Worm (Caenorhabditis elegans) whole organism, late embryonic: Measurements from ENCODE around the gene chpf-2.

Experiments
- C08G9.2 ChIP-seq: sonication (generic microtip); optimal IDR thresholded peaks from 2 replicates; lab custom pipeline; 2016; ENCODE audit warnings: mild to moderate bottlenecking, missing genetic modification characterization, moderate library complexity, missing compliant biosample characterization
- F13H6.1 ChIP-seq: sonication (generic microtip); optimal IDR thresholded peaks from 2 replicates; lab custom pipeline; 2016; ENCODE audit warnings: missing genetic modification characterization, missing compliant biosample characterization
- K02D7.2 ChIP-seq: sonication (generic microtip); optimal IDR thresholded peaks from 2 replicates; lab custom pipeline; 2017; ENCODE audit warnings: mild to moderate bottlenecking, missing genetic modification characterization, missing compliant biosample characterization
- K09A11.1 ChIP-seq: sonication (generic microtip); optimal IDR thresholded peaks from 2 replicates; lab custom pipeline; 2017; ENCODE audit warnings: antibody characterized with exemption, mild to moderate bottlenecking, missing genetic modification characterization, missing compliant biosample characterization; ENCODE audit not compliant: insufficient read depth
- T23F11.4 ChIP-seq: fragments of 200-800 bp; sonication (Bioruptor generic); optimal IDR thresholded peaks from 2 replicates; lab custom pipeline; 2018; ENCODE audit warnings: mild to moderate bottlenecking, missing genetic modification characterization, missing compliant biosample characterization
- ama-1 ChIP-seq: fragments of 150-350 bp; optimal IDR thresholded peaks from 2 replicates; lab custom pipeline; 2014
- ceh-14 ChIP-seq: sonication (generic microtip); optimal IDR thresholded peaks from 2 replicates; lab custom pipeline; 2016; ENCODE audit warnings: missing genotype, missing genetic modification characterization, missing compliant biosample characterization
- ceh-18 ChIP-seq: sonication (generic microtip); optimal IDR thresholded peaks from 2 replicates; lab custom pipeline; 2016; ENCODE audit warnings: missing genetic modification characterization, missing compliant biosample characterization
- ceh-19 ChIP-seq: fragments of 200-800 bp; sonication (Bioruptor generic); optimal IDR thresholded peaks from 2 replicates; lab custom pipeline; 2018; ENCODE audit warnings: mild to moderate bottlenecking, missing genetic modification characterization, missing compliant biosample characterization
- ceh-22 ChIP-seq: sonication (generic microtip); optimal IDR thresholded peaks from 2 replicates; lab custom pipeline; 2017; ENCODE audit warnings: missing biosample characterization, missing genetic modification characterization
- ceh-48 ChIP-seq: sonication (generic microtip); optimal IDR thresholded peaks from 2 replicates; lab custom pipeline; 2016; ENCODE audit warnings: missing genetic modification characterization, inconsistent platforms, missing compliant biosample characterization
- ceh-6 ChIP-seq: fragments of 200-800 bp; sonication (Bioruptor generic); optimal IDR thresholded peaks from 2 replicates; lab custom pipeline; 2018; ENCODE audit warnings: mild to moderate bottlenecking, missing genetic modification characterization, missing compliant biosample characterization
- ceh-9 ChIP-seq: sonication (generic microtip); optimal IDR thresholded peaks from 2 replicates; lab custom pipeline; 2016; ENCODE audit warnings: mild to moderate bottlenecking, missing genetic modification characterization, inconsistent platforms, missing compliant biosample characterization
- che-1 ChIP-seq: sonication (generic microtip); optimal IDR thresholded peaks from 2 replicates; lab custom pipeline; 2016; ENCODE audit warnings: mild to moderate bottlenecking, missing genetic modification characterization, missing compliant biosample characterization
- elt-2 ChIP-seq: sonication (generic microtip); optimal IDR thresholded peaks from 2 replicates; lab custom pipeline; 2016; ENCODE audit warnings: missing genetic modification reagents, missing genetic modification characterization, missing compliant biosample characterization
- elt-4 ChIP-seq: sonication (generic microtip); optimal IDR thresholded peaks from 2 replicates; lab custom pipeline; 2016; ENCODE audit warnings: missing genetic modification characterization, missing compliant biosample characterization
- ets-4 ChIP-seq: sonication (generic microtip); optimal IDR thresholded peaks from 2 replicates; lab custom pipeline; 2016; ENCODE audit warnings: missing genetic modification characterization, missing compliant biosample characterization
- fax-1 ChIP-seq: sonication (generic microtip); optimal IDR thresholded peaks from 2 replicates; lab custom pipeline; 2016; ENCODE audit warnings: missing genotype, missing genetic modification characterization, missing compliant biosample characterization
- hlh-15 ChIP-seq: sonication (generic microtip); optimal IDR thresholded peaks from 2 replicates; lab custom pipeline; 2016; ENCODE audit warnings: missing genetic modification characterization, missing compliant biosample characterization
- hlh-8 ChIP-seq: sonication (generic microtip); optimal IDR thresholded peaks from 2 replicates; lab custom pipeline; 2016; ENCODE audit warnings: missing genotype, missing genetic modification characterization, missing compliant biosample characterization
- lin-11 ChIP-seq: fragments of 200-800 bp; sonication (Bioruptor generic); optimal IDR thresholded peaks from 2 replicates; lab custom pipeline; 2018; ENCODE audit warnings: mild to moderate bottlenecking, missing genetic modification characterization, missing compliant biosample characterization
- madf-2 ChIP-seq: sonication (generic microtip); optimal IDR thresholded peaks from 2 replicates; lab custom pipeline; 2017; ENCODE audit warnings: missing genetic modification characterization, missing compliant biosample characterization
- nfya-1 ChIP-seq: sonication (generic microtip); optimal IDR thresholded peaks from 2 replicates; lab custom pipeline; 2017; ENCODE audit warnings: missing genetic modification characterization, mild to moderate bottlenecking, missing compliant biosample characterization, antibody characterized with exemption, moderate library complexity
- nhr-232 ChIP-seq: sonication (generic microtip); optimal IDR thresholded peaks from 2 replicates; lab custom pipeline; 2016; ENCODE audit warnings: missing genetic modification characterization, missing compliant biosample characterization
- npax-4 ChIP-seq: sonication (generic microtip); optimal IDR thresholded peaks from 2 replicates; lab custom pipeline; 2016; ENCODE audit warnings: missing genetic modification characterization, missing compliant biosample characterization
- odd-2 ChIP-seq: sonication (generic microtip); optimal IDR thresholded peaks from 2 replicates; lab custom pipeline; 2017; ENCODE audit warnings: antibody characterized with exemption, mild to moderate bottlenecking, missing genetic modification characterization, missing compliant biosample characterization
- pag-3 ChIP-seq: sonication (generic microtip); optimal IDR thresholded peaks from 2 replicates; lab custom pipeline; 2016; ENCODE audit warnings: missing compliant biosample characterization, missing genetic modification characterization, borderline replicate concordance
- pax-1 ChIP-seq: fragments of 150-350 bp; optimal IDR thresholded peaks from 2 replicates; lab custom pipeline; 2014; ENCODE audit warnings: missing biosample characterization, missing genetic modification characterization
- pqm-1 ChIP-seq: sonication (generic microtip); optimal IDR thresholded peaks from 2 replicates; lab custom pipeline; 2016; ENCODE audit warnings: missing genetic modification characterization, missing compliant biosample characterization
- ref-2 ChIP-seq: sonication (generic microtip); optimal IDR thresholded peaks from 2 replicates; lab custom pipeline; 2016; ENCODE audit warnings: missing genetic modification characterization, missing compliant biosample characterization
- sdc-2 ChIP-seq: sonication (generic microtip); optimal IDR thresholded peaks from 2 replicates; lab custom pipeline; 2016; ENCODE audit warnings: missing genotype, missing genetic modification characterization, missing compliant biosample characterization
- sox-2 ChIP-seq: fragments of 200-800 bp; sonication (Bioruptor generic); IDR thresholded peaks from 2 replicates; pipeline ENCODE4 v1.3.6; 2022; ENCODE audit warnings: missing genetic modification reagents, missing genetic modification characterization, missing compliant biosample characterization
- syd-9 ChIP-seq: sonication (generic microtip); optimal IDR thresholded peaks from 2 replicates; lab custom pipeline; 2016; ENCODE audit warnings: mild to moderate bottlenecking, missing genetic modification characterization, moderate library complexity, missing compliant biosample characterization
- ttx-3 ChIP-seq: sonication (generic microtip); optimal IDR thresholded peaks from 2 replicates; lab custom pipeline; 2016; ENCODE audit warnings: missing genetic modification reagents, missing genetic modification characterization, missing compliant biosample characterization
- unc-55 ChIP-seq: sonication (generic microtip); optimal IDR thresholded peaks from 2 replicates; lab custom pipeline; 2017; ENCODE audit warnings: missing biosample characterization, missing genetic modification reagents, missing genetic modification characterization
- unc-86 ChIP-seq: sonication (generic microtip); optimal IDR thresholded peaks from 2 replicates; lab custom pipeline; 2016; ENCODE audit warnings: missing genetic modification characterization, missing compliant biosample characterization
- zip-5 ChIP-seq: sonication (generic microtip); optimal IDR thresholded peaks from 2 replicates; lab custom pipeline; 2016; ENCODE audit warnings: missing genetic modification characterization, missing compliant biosample characterization
- ztf-16 ChIP-seq: sonication (generic microtip); optimal IDR thresholded peaks from 2 replicates; lab custom pipeline; 2017; ENCODE audit warnings: missing genetic modification characterization, missing compliant biosample characterization

chpf-2 gene

DNA sequence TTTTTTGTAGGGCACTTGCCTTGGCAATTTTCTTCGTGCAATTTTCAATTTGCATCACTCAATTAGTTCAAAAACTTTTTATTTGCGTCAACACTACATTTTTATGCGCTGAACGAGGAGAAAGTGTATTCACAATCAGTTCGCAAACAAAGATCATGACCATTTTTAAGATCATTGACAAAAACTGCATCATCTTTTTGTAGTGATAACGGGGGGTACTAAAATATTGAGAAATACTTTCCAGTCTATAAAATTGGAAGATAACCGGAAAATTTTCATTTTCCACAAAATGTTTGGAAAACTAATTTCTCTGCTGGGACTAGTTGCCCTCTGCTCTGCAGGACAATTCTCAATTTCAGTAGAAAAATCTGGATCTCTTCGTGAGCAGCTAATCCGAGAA, 14.9 kb downstream of the chpf-2 start, which contains the start of gene asp-8:
Gene asp-8 (plus strand): TSS at position 276 of the 400 bp plus-strand sequence.
- TF ChIP-seq sox-2 (GFP tag; lab: Robert Waterston, UW) = no peak
- TF ChIP-seq T23F11.4 (GFP tag; lab: Kevin White, UChicago) = no peak
- no peak for TF ChIP-seq ceh-6
- TF ChIP-seq nfya-1 (tag; lab: Kevin White, UChicago) = no peak
- TF ChIP-seq ceh-19 (GFP tag; lab: Kevin White, UChicago) = no peak
- TF ChIP-seq sdc-2 = no peak
- no peak for TF ChIP-seq fax-1 (tag; lab: Kevin White, UChicago)
- no peak for TF ChIP-seq unc-86
- no peak for TF ChIP-seq elt-4 (tag; lab: Kevin White, UChicago)
- no peak for TF ChIP-seq ztf-16
- TF ChIP-seq ceh-14 (tag; lab: Kevin White, UChicago) = no peak
- TF ChIP-seq K02D7.2 (tag; lab: Kevin White, UChicago) = no peak
- TF ChIP-seq ama-1 = no peak

DNA sequence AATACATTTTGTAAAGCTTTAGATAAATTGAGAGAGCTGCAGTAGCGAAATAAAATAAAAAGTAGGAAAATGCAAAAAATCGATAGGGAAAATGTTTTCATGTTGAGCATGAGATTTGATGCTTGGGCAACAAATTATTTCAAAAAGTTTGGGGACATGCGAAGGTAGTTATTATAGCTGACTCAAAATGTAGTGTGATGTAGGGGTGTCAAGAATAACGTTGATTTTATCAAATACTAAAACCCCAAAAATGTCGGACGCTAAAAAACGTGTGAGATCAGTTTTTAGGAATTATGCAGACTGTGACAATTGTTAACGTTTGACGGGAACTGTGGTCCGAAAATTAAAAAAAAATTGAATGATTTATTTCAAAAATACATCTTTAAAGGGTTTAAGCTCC, 17.9 kb downstream of the chpf-2 start, which contains the start of gene irld-12:
Gene irld-12 (minus strand): TSS at position 101 of the 400 bp plus-strand sequence.
- TF ChIP-seq ceh-48 (tag; lab: Kevin White, UChicago) (no peak), pag-3 (tag; lab: Kevin White, UChicago) (no peak), ama-1 (no peak), hlh-8 (tag; lab: Kevin White, UChicago) (no peak), ttx-3 (tag; lab: Kevin White, UChicago) (no peak), ets-4 (tag; lab: Kevin White, UChicago) (no peak)
- TF ChIP-seq, all 69 proteins: peak for 0

DNA sequence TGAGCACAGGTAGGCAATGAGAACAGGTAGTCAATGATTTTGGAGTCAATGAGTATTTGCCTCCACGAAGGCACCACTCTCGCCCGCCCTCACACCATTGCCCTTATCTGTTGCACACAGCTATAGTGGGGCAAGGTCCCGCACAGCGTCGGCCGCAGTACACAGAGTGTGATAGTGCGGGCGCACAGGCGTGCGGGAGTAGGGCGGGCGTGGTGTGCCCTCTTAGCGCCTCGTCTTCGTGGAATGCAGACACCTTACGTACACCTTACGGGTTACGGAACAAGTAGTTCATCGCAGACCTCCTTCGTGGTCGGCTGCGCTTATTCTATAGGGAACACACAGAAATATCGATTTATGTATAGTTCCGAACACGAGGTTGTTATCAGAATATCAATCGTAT, 21.3 kb downstream of the chpf-2 start:
- no peak for TF ChIP-seq F13H6.1
- no peak for TF ChIP-seq ceh-18 (tag; lab: Kevin White, UChicago)
- TF ChIP-seq madf-2 (tag; lab: Kevin White, UChicago) = no peak
- no peak for TF ChIP-seq syd-9
- no peak for TF ChIP-seq unc-55
- TF ChIP-seq npax-4 (tag; lab: Kevin White, UChicago) = no peak
- TF ChIP-seq ceh-22 = no peak
- TF ChIP-seq elt-2 = no peak
- TF ChIP-seq K09A11.1 = no peak
- TF ChIP-seq pax-1 = no peak
- TF ChIP-seq nhr-232 (tag; lab: Kevin White, UChicago) = no peak
- no peak for TF ChIP-seq ceh-9 (tag; lab: Kevin White, UChicago)

DNA sequence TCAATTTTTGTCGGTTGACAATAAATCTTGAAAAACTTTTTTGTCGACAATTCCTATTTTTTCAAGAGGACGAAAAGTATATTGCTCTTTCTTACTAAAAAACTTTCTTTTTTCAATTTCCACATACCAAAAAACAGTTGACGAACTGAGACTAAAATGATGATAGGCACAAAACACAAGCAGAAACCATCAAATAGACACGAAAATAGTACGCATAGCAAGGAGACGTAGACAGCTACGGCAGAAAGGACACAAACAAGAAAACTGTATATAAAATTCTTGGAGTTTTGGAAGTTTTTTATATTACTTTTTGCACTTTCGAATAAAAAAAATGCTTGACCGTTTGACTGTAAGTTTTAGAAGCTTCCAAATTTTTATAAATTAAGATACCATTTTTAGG, 25.0 kb downstream of the chpf-2 start, which contains the start of gene K12D9.1:
Gene K12D9.1 (plus strand): TSS at position 301 of the 400 bp plus-strand sequence.
- TF ChIP-seq lin-11 (no peak), ttx-3 (tag; lab: Kevin White, UChicago) (no peak), pax-1 (no peak), ceh-19 (GFP tag; lab: Kevin White, UChicago) (no peak), sox-2 (GFP tag; lab: Robert Waterston, UW) (no peak), K09A11.1 (no peak), fax-1 (tag; lab: Kevin White, UChicago) (no peak), zip-5 (no peak), C08G9.2 (no peak), F13H6.1 (no peak), che-1 (tag; lab: Kevin White, UChicago) (no peak), ceh-22 (no peak), syd-9 (no peak), ref-2 (tag; lab: Kevin White, UChicago) (no peak), pqm-1 (no peak), hlh-15 (tag; lab: Kevin White, UChicago) (no peak)

DNA sequence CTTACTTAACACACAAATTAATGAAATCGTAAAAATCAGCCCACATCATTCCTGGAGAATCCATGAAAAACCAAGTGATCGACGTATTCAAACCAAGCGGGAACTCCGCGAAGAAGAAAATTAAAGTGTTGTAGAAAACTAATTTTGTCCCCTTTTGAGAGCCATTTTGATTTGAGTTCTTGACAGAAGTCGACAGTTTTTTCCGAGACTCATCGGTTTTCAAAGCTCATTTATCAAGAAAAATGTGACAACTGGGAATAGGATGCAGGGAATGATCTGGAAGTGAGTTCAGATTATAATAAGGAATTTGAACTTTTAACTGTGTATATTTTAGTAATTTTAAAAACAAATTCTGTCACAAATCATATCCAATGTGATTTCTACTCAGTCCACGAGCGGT, 27.8 kb downstream of the chpf-2 start, which contains the start of gene srw-135:
Gene srw-135 (minus strand): TSS at position 101 of the 400 bp plus-strand sequence.
- TF ChIP-seq odd-2 (tag; lab: Kevin White, UChicago) = no peak
- TF ChIP-seq, all 69 proteins: peak for 0
